Worm (Caenorhabditis elegans) whole organism, mixed stage, embryonic: ENCODE data around the gene nhr-256.

Experiments
- M03D4.4 ChIP-seq: sonication (generic microtip); optimal IDR thresholded peaks from 2 replicates; lab custom pipeline; 2017; ENCODE audit warnings: mild to moderate bottlenecking, missing genetic modification characterization, missing compliant biosample characterization
- bed-3 ChIP-seq: fragments of 200-800 bp; sonication (Bioruptor generic); optimal IDR thresholded peaks from 3 replicates; lab custom pipeline; 2018; ENCODE audit warnings: mild to moderate bottlenecking, missing genetic modification characterization, moderate library complexity, missing compliant biosample characterization
- ceh-39 ChIP-seq: fragments of 150-350 bp; optimal IDR thresholded peaks from 2 replicates; lab custom pipeline; 2014; ENCODE audit warnings: missing biosample characterization, missing genetic modification characterization
- ceh-43 ChIP-seq: fragments of 200-800 bp; sonication (Bioruptor generic); optimal IDR thresholded peaks from 2 replicates; lab custom pipeline; 2018; ENCODE audit warnings: mild to moderate bottlenecking, missing genetic modification characterization, moderate library complexity, missing compliant biosample characterization
- ceh-83 ChIP-seq: fragments of 200-800 bp; sonication (Bioruptor generic); optimal IDR thresholded peaks from 2 replicates; lab custom pipeline; 2018; ENCODE audit warnings: mild to moderate bottlenecking, missing genetic modification characterization, missing compliant biosample characterization
- ces-1 ChIP-seq: fragments of 150-350 bp; optimal IDR thresholded peaks from 2 replicates; lab custom pipeline; 2014; ENCODE audit warnings: missing biosample characterization, missing genetic modification reagents, missing genetic modification characterization
- cnd-1 ChIP-seq: fragments of 200-800 bp; sonication (Bioruptor generic); optimal IDR thresholded peaks from 2 replicates; lab custom pipeline; 2018; ENCODE audit warnings: mild to moderate bottlenecking, missing genetic modification characterization, missing compliant biosample characterization
- drap-1 ChIP-seq: fragments of 200-800 bp; sonication (Bioruptor generic); optimal IDR thresholded peaks from 3 replicates; lab custom pipeline; 2018; ENCODE audit warnings: mild to moderate bottlenecking, missing genetic modification characterization, missing compliant biosample characterization
- elt-3 ChIP-seq: fragments of 150-350 bp; optimal IDR thresholded peaks from 2 replicates; lab custom pipeline; 2014; ENCODE audit warnings: missing biosample characterization, missing genetic modification characterization
- flh-1 ChIP-seq: fragments of 200-800 bp; sonication (Bioruptor generic); optimal IDR thresholded peaks from 2 replicates; lab custom pipeline; 2018; ENCODE audit warnings: mild to moderate bottlenecking, missing genetic modification characterization, moderate library complexity, missing compliant biosample characterization
- ham-2 ChIP-seq: fragments of 200-800 bp; sonication (Bioruptor generic); optimal IDR thresholded peaks from 2 replicates; lab custom pipeline; 2018; ENCODE audit warnings: mild to moderate bottlenecking, missing genetic modification characterization, missing compliant biosample characterization
- hlh-1 ChIP-seq: fragments of 150-350 bp; optimal IDR thresholded peaks from 2 replicates; lab custom pipeline; 2014; ENCODE audit warnings: missing biosample characterization, missing genetic modification reagents, missing genetic modification characterization
- lin-13 ChIP-seq: fragments of 150-350 bp; optimal IDR thresholded peaks from 2 replicates; lab custom pipeline; 2014; ENCODE audit warnings: missing biosample characterization, missing genetic modification characterization
- lin-32 ChIP-seq: fragments of 200-800 bp; sonication (Bioruptor generic); optimal IDR thresholded peaks from 2 replicates; lab custom pipeline; 2018; ENCODE audit warnings: mild to moderate bottlenecking, missing genetic modification characterization, missing compliant biosample characterization
- mab-5 ChIP-seq: fragments of 150-350 bp; optimal IDR thresholded peaks from 2 replicates; lab custom pipeline; 2014; ENCODE audit warnings: missing biosample characterization, missing genetic modification characterization
- mep-1 ChIP-seq: fragments of 150-350 bp; optimal IDR thresholded peaks from 2 replicates; lab custom pipeline; 2017; ENCODE audit warnings: missing biosample characterization, missing genetic modification reagents, missing genetic modification characterization, inconsistent platforms
- mls-2 ChIP-seq: sonication (generic microtip); optimal IDR thresholded peaks from 2 replicates; lab custom pipeline; 2016; ENCODE audit warnings: mild to moderate bottlenecking, missing genetic modification characterization, moderate library complexity, missing compliant biosample characterization
- nhr-12 ChIP-seq: fragments of 150-350 bp; optimal IDR thresholded peaks from 2 replicates; lab custom pipeline; 2014; ENCODE audit warnings: missing biosample characterization, missing genetic modification characterization
- nhr-2 ChIP-seq: fragments of 150-350 bp; optimal IDR thresholded peaks from 2 replicates; lab custom pipeline; 2014; ENCODE audit warnings: missing biosample characterization, missing genetic modification characterization
- nhr-237 ChIP-seq: fragments of 150-350 bp; optimal IDR thresholded peaks from 2 replicates; lab custom pipeline; 2014; ENCODE audit warnings: missing biosample characterization, missing genetic modification characterization
- nhr-28 ChIP-seq: fragments of 150-350 bp; optimal IDR thresholded peaks from 2 replicates; lab custom pipeline; 2014; ENCODE audit warnings: missing biosample characterization, missing genetic modification characterization
- nhr-76 ChIP-seq: sonication (generic microtip); optimal IDR thresholded peaks from 2 replicates; lab custom pipeline; 2017; ENCODE audit warnings: missing biosample characterization, missing genetic modification characterization
- pha-4 ChIP-seq: fragments of 150-350 bp; optimal IDR thresholded peaks from 2 replicates; lab custom pipeline; 2018; ENCODE audit warnings: missing biosample characterization, missing genetic modification reagents, missing genetic modification characterization
- sem-2 ChIP-seq: fragments of 200-800 bp; sonication (Bioruptor generic); optimal IDR thresholded peaks from 2 replicates; lab custom pipeline; 2018; ENCODE audit warnings: mild to moderate bottlenecking, missing genetic modification characterization, missing compliant biosample characterization
- snpc-4 ChIP-seq: fragments of 150-350 bp; optimal IDR thresholded peaks from 2 replicates; lab custom pipeline; 2014; ENCODE audit warnings: missing biosample characterization, missing genetic modification characterization
- sptf-1 ChIP-seq: sonication (generic microtip); optimal IDR thresholded peaks from 2 replicates; lab custom pipeline; 2017; ENCODE audit warnings: mild to moderate bottlenecking, missing genetic modification characterization, moderate library complexity, missing compliant biosample characterization
- tbx-8 ChIP-seq: fragments of 200-800 bp; sonication (Bioruptor generic); optimal IDR thresholded peaks from 2 replicates; lab custom pipeline; 2018; ENCODE audit warnings: mild to moderate bottlenecking, missing genetic modification characterization, moderate library complexity, missing compliant biosample characterization
- unc-120 ChIP-seq: sonication (generic microtip); optimal IDR thresholded peaks from 2 replicates; lab custom pipeline; 2017; ENCODE audit warnings: missing genetic modification characterization, missing compliant biosample characterization; ENCODE audit not compliant: poor library complexity, severe bottlenecking
- unc-39 ChIP-seq: fragments of 150-350 bp; optimal IDR thresholded peaks from 2 replicates; lab custom pipeline; 2014; ENCODE audit warnings: missing biosample characterization, missing genetic modification characterization
- unc-62 ChIP-seq: fragments of 150-350 bp; optimal IDR thresholded peaks from 2 replicates; lab custom pipeline; 2014; ENCODE audit warnings: missing biosample characterization, missing genetic modification reagents, missing genetic modification characterization
- zip-8 ChIP-seq: fragments of 150-350 bp; optimal IDR thresholded peaks from 2 replicates; lab custom pipeline; 2014; ENCODE audit warnings: missing biosample characterization, missing genetic modification characterization
- ztf-11 ChIP-seq: fragments of 150-350 bp; optimal IDR thresholded peaks from 2 replicates; lab custom pipeline; 2014; ENCODE audit warnings: missing biosample characterization, missing genetic modification characterization

nhr-256 gene

ce11 chrV:1734569-1734968 is 9.0 kb upstream of the nhr-256 start, which contains the start of gene str-160:
str-160 (plus strand) TSS chrV:1734869.
- TF ChIP-seq ham-2 (GFP tag; lab: Kevin White, UChicago) (no peak), pha-4 (tag; lab: Kevin White, UChicago) (no peak), M03D4.4 (tag; lab: Kevin White, UChicago) (no peak), nhr-2 (tag; lab: Kevin White, UChicago) (no peak), nhr-76 (tag; lab: Kevin White, UChicago) (no peak), ceh-83 (no peak), sptf-1 (tag; lab: Kevin White, UChicago) (no peak), cnd-1 (tag; lab: Kevin White, UChicago) (no peak), lin-32 (no peak), ztf-11 (tag; lab: Kevin White, UChicago) (no peak), unc-39 (no peak), nhr-28 (no peak), drap-1 (GFP tag; lab: Kevin White, UChicago) (no peak), nhr-237 (tag; lab: Kevin White, UChicago) (no peak), elt-3 (tag; lab: Kevin White, UChicago) (no peak), lin-13 (tag; lab: Kevin White, UChicago) (no peak), mls-2 (tag; lab: Kevin White, UChicago) (no peak), bed-3 (GFP tag; lab: Kevin White, UChicago) (no peak), ces-1 (no peak)

DNA sequence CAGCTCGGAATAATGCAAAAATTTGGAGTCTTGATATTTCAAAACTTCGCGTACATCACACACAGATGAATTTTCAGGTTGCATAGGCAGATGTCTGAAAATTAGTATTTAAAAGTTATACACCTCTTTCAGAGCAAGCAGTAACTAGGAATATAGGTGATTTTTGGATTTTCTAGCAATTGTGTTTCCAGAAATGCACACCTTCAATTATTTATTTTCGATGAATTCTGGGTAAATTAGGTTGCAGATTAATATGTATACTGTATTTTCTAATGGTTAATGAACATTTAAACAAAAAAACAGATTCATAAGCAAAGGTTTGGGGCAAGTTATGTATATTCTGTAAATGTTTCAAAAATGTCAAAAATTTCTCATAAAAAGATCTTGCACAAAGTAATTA is 2.5 kb upstream of the nhr-256 start, which contains the start of gene srab-25:
Gene srab-25, minus strand, starts transcription at position 101 of the 400 bp plus-strand sequence.
- TF ChIP-seq nhr-76 (tag; lab: Kevin White, UChicago) (no peak), nhr-12 (no peak), M03D4.4 (tag; lab: Kevin White, UChicago) (no peak), zip-8 (no peak), flh-1 (GFP tag; lab: Kevin White, UChicago) (no peak), hlh-1 (tag; lab: Kevin White, UChicago) (no peak), pha-4 (tag; lab: Kevin White, UChicago) (no peak), lin-13 (tag; lab: Kevin White, UChicago) (no peak), nhr-28 (no peak), ces-1 (no peak), ceh-39 (tag; lab: Kevin White, UChicago) (no peak), sptf-1 (tag; lab: Kevin White, UChicago) (no peak), drap-1 (GFP tag; lab: Kevin White, UChicago) (no peak), snpc-4 (tag; lab: Kevin White, UChicago) (no peak), unc-39 (no peak), elt-3 (tag; lab: Kevin White, UChicago) (no peak), bed-3 (GFP tag; lab: Kevin White, UChicago) (no peak)

- TF ChIP-seq mep-1 (no peak), pha-4 (tag; lab: Kevin White, UChicago) (no peak), nhr-12 (no peak), unc-62 (GFP tag; lab: Kevin White, UChicago) (no peak), ham-2 (GFP tag; lab: Kevin White, UChicago) (no peak), snpc-4 (tag; lab: Kevin White, UChicago) (no peak), nhr-237 (tag; lab: Kevin White, UChicago) (no peak), drap-1 (GFP tag; lab: Kevin White, UChicago) (no peak), sptf-1 (tag; lab: Kevin White, UChicago) (no peak), tbx-8 (GFP tag; lab: Kevin White, UChicago) (no peak), cnd-1 (tag; lab: Kevin White, UChicago) (no peak), unc-120 (no peak), sem-2 (no peak), nhr-76 (tag; lab: Kevin White, UChicago) (no peak), ces-1 (no peak), ztf-11 (tag; lab: Kevin White, UChicago) (no peak), lin-32 (no peak)
Observed at ce11 chrV:1749053-1749452, 5.5 kb downstream of the nhr-256 start, which contains the start of gene ZK697.8. ZK697.8 (minus strand) TSS chrV:1749153.

ce11 chrV:1751449-1751848 is 7.9 kb downstream of the nhr-256 start, which contains the start of gene srh-199:
srh-199 (minus strand) TSS chrV:1751549.
- TF ChIP-seq lin-13 (tag; lab: Kevin White, UChicago) (no peak), zip-8 (no peak), bed-3 (GFP tag; lab: Kevin White, UChicago) (no peak), unc-62 (GFP tag; lab: Kevin White, UChicago) (no peak), tbx-8 (GFP tag; lab: Kevin White, UChicago) (no peak), sptf-1 (tag; lab: Kevin White, UChicago) (no peak), cnd-1 (tag; lab: Kevin White, UChicago) (no peak), ces-1 (no peak), ceh-43 (GFP tag; lab: Kevin White, UChicago) (no peak), mab-5 (tag; lab: Kevin White, UChicago) (no peak), snpc-4 (tag; lab: Kevin White, UChicago) (no peak), nhr-12 (no peak)
